Fruit fly (Drosophila melanogaster) whole organism, pupa: ENCODE results near the gene CG1317.

Source experiments
- CG10348 ChIP-seq: fragments of 200-800 bp; sonication (Bioruptor generic); IDR thresholded peaks from 2 replicates; pipeline ENCODE4 v1.3.6; 2022; ENCODE audit warnings: missing biosample characterization, missing genetic modification characterization
- CG12605 ChIP-seq: fragments of 200-800 bp; sonication (Bioruptor generic); IDR thresholded peaks from 2 replicates; pipeline ENCODE4 v1.3.6; 2022; ENCODE audit warnings: missing biosample characterization, missing genetic modification characterization
- CG13204 ChIP-seq: fragments of 200-800 bp; sonication (Bioruptor generic); optimal IDR thresholded peaks from 2 replicates; lab custom pipeline; 2018; ENCODE audit warnings: missing biosample characterization, mild to moderate bottlenecking, missing genetic modification characterization, moderate library complexity
- CG14655 ChIP-seq: fragments of 200-800 bp; sonication (Bioruptor generic); optimal IDR thresholded peaks from 3 replicates; lab custom pipeline; 2017; ENCODE audit warnings: mild to moderate bottlenecking, missing biosample characterization, missing genetic modification reagents, missing genetic modification characterization
- CG15710 ChIP-seq: fragments of 200-800 bp; sonication (Bioruptor generic); optimal IDR thresholded peaks from 2 replicates; lab custom pipeline; 2018; ENCODE audit warnings: missing biosample characterization, mild to moderate bottlenecking, missing genetic modification characterization, moderate library complexity
- CG17806 ChIP-seq: fragments of 200-800 bp; sonication (Bioruptor generic); optimal IDR thresholded peaks from 2 replicates; lab custom pipeline; 2018; ENCODE audit warnings: missing biosample characterization, mild to moderate bottlenecking, missing genetic modification characterization, moderate library complexity
- CG32121 ChIP-seq: fragments of 200-800 bp; sonication (Bioruptor generic); IDR thresholded peaks from 2 replicates; pipeline ENCODE4 v1.3.6; 2022; ENCODE audit warnings: missing biosample characterization, missing genetic modification characterization
- CG34367 ChIP-seq: fragments of 200-800 bp; sonication (Bioruptor generic); optimal IDR thresholded peaks from 2 replicates; lab custom pipeline; 2018; ENCODE audit warnings: missing biosample characterization, mild to moderate bottlenecking, missing genetic modification characterization
- CG4496 ChIP-seq: fragments of 200-800 bp; sonication (Bioruptor generic); IDR thresholded peaks from 3 replicates; pipeline ENCODE4 v1.3.6; 2022; ENCODE audit warnings: missing biosample characterization, missing genetic modification characterization
- CG8159 ChIP-seq: fragments of 200-800 bp; sonication (Bioruptor generic); optimal IDR thresholded peaks from 3 replicates; lab custom pipeline; 2018; ENCODE audit warnings: missing biosample characterization, mild to moderate bottlenecking, missing genetic modification characterization, moderate library complexity
- CG8301 ChIP-seq: fragments of 200-800 bp; sonication (Bioruptor generic); optimal IDR thresholded peaks from 2 replicates; lab custom pipeline; 2018; ENCODE audit warnings: missing biosample characterization, mild to moderate bottlenecking, missing genetic modification characterization
- CG9948 ChIP-seq: fragments of 200-800 bp; sonication (Bioruptor generic); optimal IDR thresholded peaks from 2 replicates; lab custom pipeline; 2018; ENCODE audit warnings: missing biosample characterization, mild to moderate bottlenecking, missing genetic modification characterization, moderate library complexity
- D1 ChIP-seq: fragments of 200-800 bp; sonication (Bioruptor generic); optimal IDR thresholded peaks from 2 replicates; lab custom pipeline; 2018; ENCODE audit warnings: missing biosample characterization, mild to moderate bottlenecking, missing genetic modification characterization, moderate library complexity
- EcR ChIP-seq: fragments of 200-800 bp; sonication (Bioruptor generic); optimal IDR thresholded peaks from 3 replicates; lab custom pipeline; 2019; ENCODE audit warnings: missing biosample characterization, missing genetic modification characterization, mild to moderate bottlenecking, moderate library complexity, missing genetic modification reagents
- Ets98B ChIP-seq: fragments of 200-800 bp; sonication (Bioruptor generic); IDR thresholded peaks from 2 replicates; pipeline ENCODE4 v1.3.6; 2022; ENCODE audit warnings: missing biosample characterization, missing genetic modification characterization
- Pif1A ChIP-seq: fragments of 200-800 bp; sonication (Bioruptor generic); optimal IDR thresholded peaks from 3 replicates; lab custom pipeline; 2016; ENCODE audit warnings: missing biosample characterization, missing genetic modification characterization
- Pif1B ChIP-seq: fragments of 200-800 bp; sonication (Bioruptor generic); optimal IDR thresholded peaks from 3 replicates; lab custom pipeline; 2016; ENCODE audit warnings: missing biosample characterization, missing genetic modification characterization
- Snoo ChIP-seq: fragments of 200-800 bp; sonication (Bioruptor generic); optimal IDR thresholded peaks from 3 replicates; lab custom pipeline; 2017; ENCODE audit warnings: missing biosample characterization, mild to moderate bottlenecking, missing genetic modification characterization, inconsistent platforms
- fd96Ca ChIP-seq: fragments of 200-800 bp; sonication (Bioruptor generic); IDR thresholded peaks from 3 replicates; pipeline ENCODE4 v1.3.6; 2022; ENCODE audit warnings: missing biosample characterization, missing genetic modification characterization
- gl ChIP-seq: fragments of 200-800 bp; sonication (Bioruptor generic); optimal IDR thresholded peaks from 2 replicates; lab custom pipeline; 2018; ENCODE audit warnings: missing biosample characterization, mild to moderate bottlenecking, missing genetic modification characterization
- rn ChIP-seq: fragments of 200-800 bp; sonication (Bioruptor generic); IDR thresholded peaks from 2 replicates; pipeline ENCODE4 v1.3.6; 2022; ENCODE audit warnings: missing biosample characterization, missing genetic modification characterization

The CG1317 gene

dm6 chr3L:2400227-2400840 lies 28.6 kb upstream of the CG1317 start:
- TF ChIP-seq CG32121 (GFP tag; lab: Robert Waterston, UW) (0 out of 2 replicates have a peak, but pooled peaks have one; percentile 36), CG13204 (GFP tag; lab: Kevin White, UChicago) (no peak), CG15710 (tag; lab: Kevin White, UChicago) (no peak), rn (no peak), Ets98B (no peak), fd96Ca (GFP tag; lab: Robert Waterston, UW) (no peak), D1 (tag; lab: Kevin White, UChicago) (no peak)

dm6 chr3L:2399788-2400187 lies 28.0 kb upstream of the CG1317 start:
- TF ChIP-seq CG32121 (GFP tag; lab: Robert Waterston, UW) (no peak), gl (tag; lab: Kevin White, UChicago) (no peak), Pif1A (GFP tag; lab: Kevin White, UChicago) (no peak), Snoo (tag; lab: Kevin White, UChicago) (no peak), CG34367 (tag; lab: Kevin White, UChicago) (no peak), CG14655 (no peak), CG4496 (GFP tag; lab: Robert Waterston, UW) (no peak), CG13204 (GFP tag; lab: Kevin White, UChicago) (no peak), CG15710 (tag; lab: Kevin White, UChicago) (no peak)

- TF ChIP-seq CG10348 (GFP tag; lab: Robert Waterston, UW): no peak
- TF ChIP-seq CG32121 (GFP tag; lab: Robert Waterston, UW): no peak
- no peak for TF ChIP-seq Ets98B
- TF ChIP-seq CG13204 (GFP tag; lab: Kevin White, UChicago): no peak
- TF ChIP-seq CG9948 (tag; lab: Kevin White, UChicago): no peak
- TF ChIP-seq CG17806 (tag; lab: Kevin White, UChicago): no peak
- TF ChIP-seq CG12605: no peak
- TF ChIP-seq CG8301 (tag; lab: Kevin White, UChicago): no peak
- no peak for TF ChIP-seq fd96Ca (GFP tag; lab: Robert Waterston, UW)
- no peak for TF ChIP-seq CG14655
- TF ChIP-seq CG8159 (tag; lab: Kevin White, UChicago): no peak
These were observed 26.9 kb upstream of the CG1317 start for dm6 chr3L:2398636-2399035.

dm6 chr3L:2397571-2398187 lies 25.9 kb upstream of the CG1317 start:
- TF ChIP-seq CG12605 (no peak), EcR (GFP tag; lab: Kevin White, UChicago) (no peak), Ets98B (no peak), Pif1A (GFP tag; lab: Kevin White, UChicago) (no peak), CG13204 (GFP tag; lab: Kevin White, UChicago) (no peak)

- TF ChIP-seq CG10348 (GFP tag; lab: Robert Waterston, UW) (no peak), Pif1B (GFP tag; lab: Kevin White, UChicago) (no peak), CG9948 (tag; lab: Kevin White, UChicago) (no peak), CG34367 (tag; lab: Kevin White, UChicago) (no peak), CG8301 (tag; lab: Kevin White, UChicago) (no peak)
These were observed 21.2 kb upstream of the CG1317 start for dm6 chr3L:2392745-2393435.

- TF ChIP-seq D1 (tag; lab: Kevin White, UChicago): no peak
- no peak for TF ChIP-seq fd96Ca (GFP tag; lab: Robert Waterston, UW)
- TF ChIP-seq CG32121 (GFP tag; lab: Robert Waterston, UW): no peak
- TF ChIP-seq CG34367 (tag; lab: Kevin White, UChicago): no peak
- no peak for TF ChIP-seq CG14655
- TF ChIP-seq CG13204 (GFP tag; lab: Kevin White, UChicago): no peak
- TF ChIP-seq CG8301 (tag; lab: Kevin White, UChicago): no peak
- no peak for TF ChIP-seq CG17806 (tag; lab: Kevin White, UChicago)
- no peak for TF ChIP-seq CG12605
- no peak for TF ChIP-seq Pif1B (GFP tag; lab: Kevin White, UChicago)
- no peak for TF ChIP-seq Pif1A (GFP tag; lab: Kevin White, UChicago)
- no peak for TF ChIP-seq CG8159 (tag; lab: Kevin White, UChicago)
- no peak for TF ChIP-seq CG15710 (tag; lab: Kevin White, UChicago)
- no peak for TF ChIP-seq Snoo (tag; lab: Kevin White, UChicago)
- TF ChIP-seq EcR (GFP tag; lab: Kevin White, UChicago): no peak
- TF ChIP-seq gl (tag; lab: Kevin White, UChicago): no peak
- no peak for TF ChIP-seq rn
- TF ChIP-seq CG9948 (tag; lab: Kevin White, UChicago): no peak
- TF ChIP-seq, all 21 proteins: peak for 0
These were observed 19.1 kb upstream of the CG1317 start, which contains the start of the genes CG32298 and CG32299 for dm6 chr3L:2390889-2391288. Gene CG32298, minus strand, starts transcription at chr3L:2390989. Gene CG32299, minus strand, starts transcription at chr3L:2390989.
